Worm (Caenorhabditis elegans) whole organism, late embryonic: ENCODE measurements around the gene R12B2.8.

Experiments used
- K02D7.2 ChIP-seq: sonication (generic microtip); optimal IDR thresholded peaks from 2 replicates; lab custom pipeline; 2017; ENCODE audit warnings: mild to moderate bottlenecking, missing genetic modification characterization, missing compliant biosample characterization
- K09A11.1 ChIP-seq: sonication (generic microtip); optimal IDR thresholded peaks from 2 replicates; lab custom pipeline; 2017; ENCODE audit warnings: antibody characterized with exemption, mild to moderate bottlenecking, missing genetic modification characterization, missing compliant biosample characterization; ENCODE audit not compliant: insufficient read depth
- Y22D7AL.16 ChIP-seq: sonication (generic microtip); optimal IDR thresholded peaks from 2 replicates; lab custom pipeline; 2016; ENCODE audit warnings: missing genetic modification characterization, missing compliant biosample characterization
- ahr-1 ChIP-seq: sonication (generic microtip); optimal IDR thresholded peaks from 2 replicates; lab custom pipeline; 2016; ENCODE audit warnings: missing genetic modification characterization, missing compliant biosample characterization
- ceh-14 ChIP-seq: sonication (generic microtip); optimal IDR thresholded peaks from 2 replicates; lab custom pipeline; 2016; ENCODE audit warnings: missing genotype, missing genetic modification characterization, missing compliant biosample characterization
- ceh-19 ChIP-seq: fragments of 200-800 bp; sonication (Bioruptor generic); optimal IDR thresholded peaks from 2 replicates; lab custom pipeline; 2018; ENCODE audit warnings: mild to moderate bottlenecking, missing genetic modification characterization, missing compliant biosample characterization
- ceh-2 ChIP-seq: sonication (generic microtip); optimal IDR thresholded peaks from 2 replicates; lab custom pipeline; 2016; ENCODE audit warnings: missing genotype, missing genetic modification characterization, missing compliant biosample characterization
- ceh-22 ChIP-seq: sonication (generic microtip); optimal IDR thresholded peaks from 2 replicates; lab custom pipeline; 2017; ENCODE audit warnings: missing biosample characterization, missing genetic modification characterization
- ceh-31 ChIP-seq: sonication (generic microtip); optimal IDR thresholded peaks from 2 replicates; lab custom pipeline; 2016; ENCODE audit warnings: missing genetic modification characterization, missing compliant biosample characterization
- ceh-34 ChIP-seq: sonication (generic microtip); optimal IDR thresholded peaks from 2 replicates; lab custom pipeline; 2016; ENCODE audit warnings: mild to moderate bottlenecking, missing genetic modification characterization, missing compliant biosample characterization
- ceh-45 ChIP-seq: fragments of 200-800 bp; sonication (Bioruptor generic); IDR thresholded peaks from 2 replicates; pipeline ENCODE4 v1.3.6; 2022; ENCODE audit warnings: missing genetic modification reagents, missing genetic modification characterization, missing compliant biosample characterization
- ceh-48 ChIP-seq: sonication (generic microtip); optimal IDR thresholded peaks from 2 replicates; lab custom pipeline; 2016; ENCODE audit warnings: missing genetic modification characterization, inconsistent platforms, missing compliant biosample characterization
- ceh-9 ChIP-seq: sonication (generic microtip); optimal IDR thresholded peaks from 2 replicates; lab custom pipeline; 2016; ENCODE audit warnings: mild to moderate bottlenecking, missing genetic modification characterization, inconsistent platforms, missing compliant biosample characterization
- dve-1 ChIP-seq: sonication (generic microtip); optimal IDR thresholded peaks from 2 replicates; lab custom pipeline; 2017; ENCODE audit warnings: antibody characterized with exemption, mild to moderate bottlenecking, missing genetic modification characterization, missing compliant biosample characterization
- elt-2 ChIP-seq: sonication (generic microtip); optimal IDR thresholded peaks from 2 replicates; lab custom pipeline; 2016; ENCODE audit warnings: missing genetic modification reagents, missing genetic modification characterization, missing compliant biosample characterization
- ets-4 ChIP-seq: sonication (generic microtip); optimal IDR thresholded peaks from 2 replicates; lab custom pipeline; 2016; ENCODE audit warnings: missing genetic modification characterization, missing compliant biosample characterization
- eyg-1 ChIP-seq: sonication (generic microtip); optimal IDR thresholded peaks from 2 replicates; lab custom pipeline; 2016; ENCODE audit warnings: missing genotype, missing genetic modification characterization, missing compliant biosample characterization
- fkh-10 ChIP-seq: fragments of 150-350 bp; optimal IDR thresholded peaks from 2 replicates; lab custom pipeline; 2014; ENCODE audit warnings: missing biosample characterization, missing genetic modification reagents, missing genetic modification characterization
- fkh-6 ChIP-seq: sonication (generic microtip); optimal IDR thresholded peaks from 2 replicates; lab custom pipeline; 2016; ENCODE audit warnings: missing genetic modification characterization, missing compliant biosample characterization
- gmeb-2 ChIP-seq: sonication (generic microtip); optimal IDR thresholded peaks from 2 replicates; lab custom pipeline; 2016; ENCODE audit warnings: missing genetic modification characterization, inconsistent platforms, missing compliant biosample characterization
- hlh-13 ChIP-seq: fragments of 200-800 bp; sonication (Bioruptor generic); optimal IDR thresholded peaks from 2 replicates; lab custom pipeline; 2018; ENCODE audit warnings: mild to moderate bottlenecking, missing genetic modification characterization, missing compliant biosample characterization
- hlh-6 ChIP-seq: sonication (generic microtip); optimal IDR thresholded peaks from 2 replicates; lab custom pipeline; 2016; ENCODE audit warnings: missing genotype, missing genetic modification characterization, missing compliant biosample characterization
- nfya-1 ChIP-seq: sonication (generic microtip); optimal IDR thresholded peaks from 2 replicates; lab custom pipeline; 2017; ENCODE audit warnings: missing genetic modification characterization, mild to moderate bottlenecking, missing compliant biosample characterization, antibody characterized with exemption, moderate library complexity
- nhr-232 ChIP-seq: sonication (generic microtip); optimal IDR thresholded peaks from 2 replicates; lab custom pipeline; 2016; ENCODE audit warnings: missing genetic modification characterization, missing compliant biosample characterization
- npax-4 ChIP-seq: sonication (generic microtip); optimal IDR thresholded peaks from 2 replicates; lab custom pipeline; 2016; ENCODE audit warnings: missing genetic modification characterization, missing compliant biosample characterization
- pag-3 ChIP-seq: sonication (generic microtip); optimal IDR thresholded peaks from 2 replicates; lab custom pipeline; 2016; ENCODE audit warnings: missing compliant biosample characterization, missing genetic modification characterization, borderline replicate concordance
- pat-9 ChIP-seq: fragments of 200-800 bp; sonication (Bioruptor generic); optimal IDR thresholded peaks from 2 replicates; lab custom pipeline; 2018; ENCODE audit warnings: mild to moderate bottlenecking, missing genetic modification characterization, moderate library complexity, missing compliant biosample characterization
- pax-1 ChIP-seq: fragments of 150-350 bp; optimal IDR thresholded peaks from 2 replicates; lab custom pipeline; 2014; ENCODE audit warnings: missing biosample characterization, missing genetic modification characterization
- pha-2 ChIP-seq: sonication (generic microtip); optimal IDR thresholded peaks from 2 replicates; lab custom pipeline; 2017; ENCODE audit warnings: mild to moderate bottlenecking, missing genetic modification characterization, missing compliant biosample characterization
- ref-2 ChIP-seq: sonication (generic microtip); optimal IDR thresholded peaks from 2 replicates; lab custom pipeline; 2016; ENCODE audit warnings: missing genetic modification characterization, missing compliant biosample characterization
- sdc-2 ChIP-seq: sonication (generic microtip); optimal IDR thresholded peaks from 2 replicates; lab custom pipeline; 2016; ENCODE audit warnings: missing genotype, missing genetic modification characterization, missing compliant biosample characterization
- sox-2 ChIP-seq: fragments of 200-800 bp; sonication (Bioruptor generic); IDR thresholded peaks from 2 replicates; pipeline ENCODE4 v1.3.6; 2022; ENCODE audit warnings: missing genetic modification reagents, missing genetic modification characterization, missing compliant biosample characterization
- syd-9 ChIP-seq: sonication (generic microtip); optimal IDR thresholded peaks from 2 replicates; lab custom pipeline; 2016; ENCODE audit warnings: mild to moderate bottlenecking, missing genetic modification characterization, moderate library complexity, missing compliant biosample characterization
- tbx-2 ChIP-seq: sonication (generic microtip); optimal IDR thresholded peaks from 2 replicates; lab custom pipeline; 2016; ENCODE audit warnings: missing genetic modification characterization, missing compliant biosample characterization
- unc-42 ChIP-seq: sonication (generic microtip); optimal IDR thresholded peaks from 2 replicates; lab custom pipeline; 2016; ENCODE audit warnings: missing genotype, missing genetic modification characterization, missing compliant biosample characterization
- unc-55 ChIP-seq: sonication (generic microtip); optimal IDR thresholded peaks from 2 replicates; lab custom pipeline; 2017; ENCODE audit warnings: missing biosample characterization, missing genetic modification reagents, missing genetic modification characterization
- unc-86 ChIP-seq: sonication (generic microtip); optimal IDR thresholded peaks from 2 replicates; lab custom pipeline; 2016; ENCODE audit warnings: missing genetic modification characterization, missing compliant biosample characterization
- ztf-16 ChIP-seq: sonication (generic microtip); optimal IDR thresholded peaks from 2 replicates; lab custom pipeline; 2017; ENCODE audit warnings: missing genetic modification characterization, missing compliant biosample characterization

Gene R12B2.8

DNA sequence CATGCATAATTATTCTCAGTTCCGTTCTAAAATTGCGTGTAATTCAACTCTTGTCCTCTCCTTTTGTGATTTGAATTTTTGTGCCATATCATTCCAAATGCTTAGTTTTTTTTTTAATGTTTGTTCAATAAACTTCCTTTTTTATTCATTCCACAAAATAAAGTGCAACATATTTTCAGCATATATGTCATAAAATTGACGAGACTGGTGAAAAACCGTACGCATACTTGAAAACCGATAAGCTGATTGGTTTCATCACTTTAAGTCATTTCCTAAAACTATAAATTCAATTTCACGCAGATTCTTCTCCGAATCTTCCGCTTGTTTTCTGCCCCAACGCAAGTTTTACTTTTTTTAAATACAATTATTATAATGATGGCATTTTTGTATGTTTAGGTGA, 35.3 kb downstream of the R12B2.8 start, which contains the start of gene dpf-4:
Gene dpf-4, plus strand, starts transcription at position 301 of the 400 bp plus-strand sequence.
- no peak for TF ChIP-seq dve-1 (tag; lab: Kevin White, UChicago)
- no peak for TF ChIP-seq unc-42 (tag; lab: Kevin White, UChicago)
- TF ChIP-seq unc-86 (tag; lab: Kevin White, UChicago): no peak
- TF ChIP-seq pha-2 (tag; lab: Kevin White, UChicago): no peak
- no peak for TF ChIP-seq ceh-22 (tag; lab: Kevin White, UChicago)
- no peak for TF ChIP-seq ceh-31 (tag; lab: Kevin White, UChicago)
- TF ChIP-seq hlh-13 (GFP tag; lab: Kevin White, UChicago): no peak
- no peak for TF ChIP-seq hlh-6 (tag; lab: Kevin White, UChicago)

- TF ChIP-seq unc-55 (no peak), ceh-34 (tag; lab: Kevin White, UChicago) (no peak), sdc-2 (no peak), elt-2 (peak; percentile 95), pag-3 (tag; lab: Kevin White, UChicago) (no peak)
These were observed 40.1 kb downstream of the R12B2.8 start, which contains the start of gene dnpp-1 for ce11 chrIII:5863774-5864173. Gene dnpp-1 (minus strand): TSS chrIII:5863803.

DNA sequence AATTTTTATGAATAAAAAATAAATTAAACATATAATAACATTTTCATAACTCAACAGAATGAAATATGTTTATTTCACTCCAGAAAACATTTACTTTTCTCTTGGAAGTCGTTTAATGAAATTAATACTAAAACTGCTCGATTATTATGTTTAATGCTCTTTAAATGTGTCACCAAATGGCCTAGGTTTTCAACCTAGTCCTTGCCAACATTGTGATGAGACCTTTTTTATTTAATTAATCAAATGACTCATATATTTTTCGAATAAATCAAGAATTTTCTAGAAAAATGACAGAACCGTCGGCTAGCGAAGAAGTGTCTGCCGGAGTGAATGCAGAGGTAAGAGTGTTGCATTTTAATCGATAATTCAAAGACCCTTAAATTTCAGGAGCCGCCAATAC, 40.6 kb downstream of the R12B2.8 start, which contains the start of gene rabn-5:
Gene rabn-5, plus strand, starts transcription at position 284 of the 400 bp plus-strand sequence.
- TF ChIP-seq ceh-19 (GFP tag; lab: Kevin White, UChicago) (no peak), unc-86 (tag; lab: Kevin White, UChicago) (no peak), unc-42 (tag; lab: Kevin White, UChicago) (peak; percentile 58), Y22D7AL.16 (tag; lab: Kevin White, UChicago) (no peak), sdc-2 (no peak), ceh-9 (no peak), fkh-10 (GFP tag; lab: Kevin White, UChicago) (no peak), syd-9 (tag; lab: Kevin White, UChicago) (no peak), nfya-1 (tag; lab: Kevin White, UChicago) (no peak), unc-55 (peak; percentile 12), pat-9 (tag; lab: Kevin White, UChicago) (no peak), ets-4 (tag; lab: Kevin White, UChicago) (peak; percentile 42), pha-2 (tag; lab: Kevin White, UChicago) (no peak), ceh-14 (no peak), K02D7.2 (tag; lab: Kevin White, UChicago) (no peak), ztf-16 (tag; lab: Kevin White, UChicago) (no peak), nhr-232 (no peak), hlh-13 (GFP tag; lab: Kevin White, UChicago) (no peak), npax-4 (tag; lab: Kevin White, UChicago) (no peak), gmeb-2 (tag; lab: Kevin White, UChicago) (no peak), ceh-48 (tag; lab: Kevin White, UChicago) (no peak), pax-1 (tag; lab: Kevin White, UChicago) (no peak), eyg-1 (tag; lab: Kevin White, UChicago) (no peak), tbx-2 (tag; lab: Kevin White, UChicago) (no peak), ahr-1 (tag; lab: Kevin White, UChicago) (no peak)

- TF ChIP-seq pax-1 (tag; lab: Kevin White, UChicago): no peak
- TF ChIP-seq sox-2: no peak
- no peak for TF ChIP-seq K09A11.1 (tag; lab: Kevin White, UChicago)
- TF ChIP-seq ceh-2: no peak
- no peak for TF ChIP-seq ceh-9
- no peak for TF ChIP-seq ceh-45 (GFP tag; lab: Robert Waterston, UW)
- TF ChIP-seq ref-2: no peak
- no peak for TF ChIP-seq ceh-14
- no peak for TF ChIP-seq fkh-6 (tag; lab: Kevin White, UChicago)
- TF ChIP-seq, all 69 proteins: peak for 0
These were observed 44.7 kb downstream of the R12B2.8 start, which contains the start of gene eng-1 for ce11 chrIII:5868401-5868800. Gene eng-1 (minus strand): TSS chrIII:5868501.
